Fruit fly (Drosophila melanogaster): ENCODE results near the gene CG14315.

dm6 chr3R:18166261-18166720 is 7.8 kb downstream of the CG14315 start:
- TF ChIP-seq Crg-1 (GFP tag; optimal IDR thresholded peaks at IDR 0.05) (no peak), Hr96 (GFP tag; optimal IDR thresholded peaks at IDR 0.05) (no peak), CG7101 (tag; optimal IDR thresholded peaks at IDR 0.05) (no peak), kay (GFP tag; ENCODE audit: borderline replicate concordance) (no peak), pad (GFP tag; optimal IDR thresholded peaks at IDR 0.05) (no peak), CG14711 (tag; optimal IDR thresholded peaks at IDR 0.05) (no peak), CG33017 (tag; optimal IDR thresholded peaks at IDR 0.05) (peak; percentile 11), cnc (optimal IDR thresholded peaks at IDR 0.05) (no peak), ovo (GFP tag; optimal IDR thresholded peaks at IDR 0.05) (no peak), CG5204 (GFP tag; optimal IDR thresholded peaks at IDR 0.05) (no peak)
